Worm (Caenorhabditis elegans): ENCODE data around the gene sru-12.
"Not testable (repeated sequence)": the region's sequence is repeated elsewhere in the genome, so short reads cannot be mapped to it uniquely, and the experiment has no call there.

Gene sru-12

DNA sequence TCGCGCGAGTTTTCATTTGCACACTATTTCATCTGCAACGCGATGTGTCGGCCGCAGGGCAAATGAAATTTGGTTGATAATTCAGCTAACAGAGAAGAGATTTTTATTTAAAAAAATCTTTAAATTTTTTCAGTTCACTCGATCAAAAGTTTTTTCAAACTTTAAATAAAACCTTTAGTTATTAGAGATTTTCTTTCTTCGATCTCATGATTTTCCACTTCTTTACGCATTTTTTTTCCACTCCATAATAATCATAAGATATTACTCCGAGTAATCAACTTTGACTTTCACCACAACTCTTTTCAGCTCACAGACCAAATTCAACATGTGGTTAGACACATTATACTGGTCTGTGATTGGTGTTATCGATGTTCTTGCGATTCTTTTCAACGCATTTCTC is 8.3 kb upstream of the sru-12 start, which contains the start of gene srd-10:
Gene srd-10 (plus strand): TSS at position 301 of the 400 bp plus-strand sequence.
- TF ChIP-seq aly-2 (tag; optimal IDR thresholded peaks at IDR 0.05) (no peak), egl-5 (tag; optimal IDR thresholded peaks at IDR 0.05) (no peak), jun-1 (tag; optimal IDR thresholded peaks at IDR 0.05) (no peak), nhr-76 (tag; optimal IDR thresholded peaks at IDR 0.05) (no peak), pqm-1 (tag; optimal IDR thresholded peaks at IDR 0.05) (no peak), unc-62 (GFP tag; optimal IDR thresholded peaks at IDR 0.05) (no peak), ceh-82 (tag; optimal IDR thresholded peaks at IDR 0.05) (no peak), fkh-10 (GFP tag; optimal IDR thresholded peaks at IDR 0.05) (no peak), fos-1 (tag; optimal IDR thresholded peaks at IDR 0.05) (no peak)

DNA sequence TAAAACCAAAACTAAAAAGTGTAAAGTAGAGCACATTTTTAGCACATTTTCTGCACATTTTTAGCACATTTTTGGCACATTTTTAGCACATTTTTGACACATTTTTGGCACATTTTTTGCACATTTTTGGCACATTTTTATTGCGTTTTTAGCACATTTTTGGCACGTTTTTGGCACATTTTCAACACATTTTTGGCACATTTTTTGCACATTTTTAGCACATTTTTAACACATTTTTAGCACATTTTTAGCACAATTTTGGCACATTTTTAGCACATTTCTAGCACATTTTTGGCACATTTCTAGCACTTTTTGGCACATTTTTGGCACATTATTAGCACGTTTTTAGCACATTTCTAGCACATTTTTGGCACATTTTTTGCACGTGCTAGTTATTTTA is 7.3 kb upstream of the sru-12 start:
- TF ChIP-seq egl-27 (tag; optimal IDR thresholded peaks at IDR 0.05) (no peak), jun-1 (tag; optimal IDR thresholded peaks at IDR 0.05) (no peak), eor-1 (tag; optimal IDR thresholded peaks at IDR 0.05) (no peak), pha-4 (tag; optimal IDR thresholded peaks at IDR 0.05) (no peak), unc-39 (tag; optimal IDR thresholded peaks at IDR 0.05) (no peak), snpc-4 (tag; optimal IDR thresholded peaks at IDR 0.05) (no peak), ama-1 (optimal IDR thresholded peaks at IDR 0.05) (no peak), mml-1 (tag; optimal IDR thresholded peaks at IDR 0.05) (no peak), nhr-43 (tag; optimal IDR thresholded peaks at IDR 0.05; ENCODE audit: poor library complexity, severe bottlenecking) (no peak), elt-3 (tag; optimal IDR thresholded peaks at IDR 0.05) (no peak), nhr-76 (tag; optimal IDR thresholded peaks at IDR 0.05) (no peak), pqm-1 (tag; optimal IDR thresholded peaks at IDR 0.05) (no peak), ZK546.5 (tag; optimal IDR thresholded peaks at IDR 0.05) (no peak), skn-1 (tag; optimal IDR thresholded peaks at IDR 0.05) (no peak)

ce11 chrIV:13578174-13578573 is 4.8 kb upstream of the sru-12 start, which contains the start of gene Y45F10B.8:
Gene Y45F10B.8 (minus strand): TSS chrIV:13578274.
- TF ChIP-seq nhr-28, zag-1, lsy-12 (tag; optimal IDR thresholded peaks at IDR 0.05): not testable (repeated sequence)

- TF ChIP-seq ceh-9, lin-39, nhr-237 (tag; optimal IDR thresholded peaks at IDR 0.05): not testable (repeated sequence)
Measured at ce11 chrIV:13578953-13579352, 4.1 kb upstream of the sru-12 start, which contains the start of gene sru-16. Gene sru-16 (plus strand): TSS chrIV:13579253.

DNA sequence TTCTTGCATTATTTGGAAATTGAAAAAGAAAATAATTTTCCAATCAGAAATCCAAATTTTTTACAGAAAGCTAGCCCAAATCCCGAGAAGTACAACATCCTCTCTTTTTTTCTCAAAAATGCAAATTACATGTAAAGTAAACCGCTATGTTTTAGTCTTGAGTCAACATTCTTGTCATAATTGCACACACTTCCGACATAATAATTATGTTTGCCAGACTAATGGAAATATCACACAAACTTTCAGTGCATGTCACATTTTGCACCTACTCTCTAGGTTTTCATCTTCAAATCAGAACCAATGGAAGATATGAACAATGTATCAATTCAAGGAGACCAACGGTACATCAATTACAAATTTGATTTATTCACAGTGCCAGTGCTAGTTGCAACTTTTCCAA is 1.6 kb downstream of the sru-12 start, which contains the start of gene sru-11:
Gene sru-11 (plus strand): TSS at position 301 of the 400 bp plus-strand sequence.
- TF ChIP-seq pqm-1 (tag; optimal IDR thresholded peaks at IDR 0.05) = no peak
- TF ChIP-seq zag-1 (tag; optimal IDR thresholded peaks at IDR 0.05) = no peak
- no peak for TF ChIP-seq jun-1 (tag; optimal IDR thresholded peaks at IDR 0.05)
- no peak for TF ChIP-seq nhr-25 (tag; optimal IDR thresholded peaks at IDR 0.05)
- no peak for TF ChIP-seq nhr-76 (tag; optimal IDR thresholded peaks at IDR 0.05)
- TF ChIP-seq elt-3 (tag; optimal IDR thresholded peaks at IDR 0.05) = no peak
- no peak for TF ChIP-seq lin-15B (tag; optimal IDR thresholded peaks at IDR 0.05)
- no peak for TF ChIP-seq skn-1 (tag; optimal IDR thresholded peaks at IDR 0.05)
- TF ChIP-seq lin-39 (tag; optimal IDR thresholded peaks at IDR 0.05) = no peak

- no peak for TF ChIP-seq ceh-16 (tag; optimal IDR thresholded peaks at IDR 0.05)
- TF ChIP-seq ztf-11 (tag; optimal IDR thresholded peaks at IDR 0.05) = no peak
- TF ChIP-seq ceh-82 (tag; optimal IDR thresholded peaks at IDR 0.05) = no peak
Measured at ce11 chrIV:13587175-13587574, 4.2 kb downstream of the sru-12 start, which contains the start of gene Y45F10B.12. Gene Y45F10B.12 (plus strand): TSS chrIV:13587475.

DNA sequence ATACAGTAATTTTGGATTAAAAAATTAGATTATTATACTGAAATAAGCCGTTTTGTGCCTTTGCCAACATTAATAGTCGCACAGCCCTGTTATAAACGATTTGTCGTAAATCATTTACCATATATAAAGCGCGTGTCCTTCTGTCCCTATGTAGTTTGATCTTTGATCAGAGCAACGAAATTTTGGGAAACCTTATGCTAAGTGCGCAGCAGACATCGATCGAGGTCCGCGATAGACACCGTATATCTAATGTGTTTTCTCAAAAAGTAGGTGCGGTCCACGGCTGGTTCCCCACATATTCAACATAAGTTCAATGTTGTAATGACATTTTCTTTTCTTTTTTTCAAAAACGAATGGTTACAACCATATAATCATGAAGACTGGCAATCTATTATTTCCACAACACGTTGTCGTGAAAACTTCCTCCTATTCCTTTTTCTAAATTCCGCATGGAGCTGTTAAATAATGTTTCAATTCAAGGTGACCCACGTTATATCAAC is 5.6 kb downstream of the sru-12 start, which contains the start of gene sru-9:
Gene sru-9 (plus strand): TSS at position 450 of the 500 bp plus-strand sequence.
- not testable (repeated sequence) for TF ChIP-seq pqm-1 (tag; optimal IDR thresholded peaks at IDR 0.05); elt-3 (tag; optimal IDR thresholded peaks at IDR 0.05); ama-1 (optimal IDR thresholded peaks at IDR 0.05)

All from whole organism, L3 larva.